Fruit fly (Drosophila melanogaster) whole organism, embryonic: ENCODE data around the gene CG8673.

ENCODE experiments used
- Abd-B ChIP-seq: fragments of 200-800 bp; sonication (Bioruptor generic); optimal IDR thresholded peaks from 2 replicates; lab custom pipeline; 2018; ENCODE audit warnings: missing biosample characterization, mild to moderate bottlenecking, missing genetic modification characterization, moderate library complexity
- CG10979 ChIP-seq: fragments of 200-800 bp; sonication (Bioruptor generic); optimal IDR thresholded peaks from 2 replicates; lab custom pipeline; 2018; ENCODE audit warnings: missing biosample characterization, mild to moderate bottlenecking, missing genetic modification characterization, moderate library complexity
- CG13894 ChIP-seq: fragments of 200-800 bp; sonication (Bioruptor generic); optimal IDR thresholded peaks from 3 replicates; lab custom pipeline; 2018; ENCODE audit warnings: missing biosample characterization, mild to moderate bottlenecking, missing genetic modification characterization, moderate library complexity
- CG18262 ChIP-seq: fragments of 200-800 bp; optimal IDR thresholded peaks from 3 replicates; lab custom pipeline; 2019; ENCODE audit warnings: missing biosample characterization, mild to moderate bottlenecking, missing genetic modification characterization, moderate library complexity
- chif ChIP-seq, 2 experiments: fragments of 200-800 bp; sonication (Bioruptor generic); optimal IDR thresholded peaks; 3 replicates each; lab custom pipeline; 2016; ENCODE audit warnings: missing biosample characterization in 2 of 2, missing genetic modification characterization in 2 of 2
- gsb ChIP-seq: fragments of 200-800 bp; sonication (Bioruptor generic); IDR thresholded peaks from 2 replicates; pipeline ENCODE4 v1.3.6; 2022; ENCODE audit warnings: missing biosample characterization, missing genetic modification characterization
- lola ChIP-seq, 3 experiments: fragments of >200 bp in 2 of 3; fragments of 200-800 bp in 1 of 3; sonication (Bioruptor generic) in 1 of 3; optimal IDR thresholded peaks; 2 replicates each; lab custom pipeline; 2017 to 2019; ENCODE audit warnings: missing biosample characterization in 3 of 3, missing genetic modification characterization in 3 of 3, mild to moderate bottlenecking in 1 of 3, moderate library complexity in 1 of 3
- sr ChIP-seq: fragments of 200-800 bp; sonication (Bioruptor generic); IDR thresholded peaks from 3 replicates; pipeline ENCODE4 v1.3.6; 2022; ENCODE audit warnings: missing biosample characterization, missing genetic modification characterization

dm6 chr2L:8088025-8088789 is 35.9 kb upstream of the CG8673 start:
- TF ChIP-seq CG13894 (tag; lab: Kevin White, UChicago) (no peak), Abd-B (no peak), CG18262 (tag; lab: Kevin White, UChicago) (no peak), sr (GFP tag; lab: Robert Waterston, UW) (no peak), lola (GFP tag; optimal IDR thresholded peaks at IDR 0.05; lab: Kevin White, UChicago) (no peak), CG10979 (tag; lab: Kevin White, UChicago) (no peak), gsb (GFP tag; lab: Robert Waterston, UW) (no peak), chif (GFP tag; optimal IDR thresholded peaks at IDR 0.05; lab: Kevin White, UChicago) (no peak)
